Worm (Caenorhabditis elegans) whole organism, L2 larva: Measurements from ENCODE around the gene Y46G5A.14.

Experiments
- C34F6.9 ChIP-seq: fragments of 150-350 bp; optimal IDR thresholded peaks from 2 replicates; lab custom pipeline; 2014; ENCODE audit warnings: missing biosample characterization, missing genetic modification characterization
- blmp-1 ChIP-seq: sonication (generic microtip); optimal IDR thresholded peaks from 2 replicates; lab custom pipeline; 2017; ENCODE audit warnings: missing genetic modification characterization, mild to moderate bottlenecking, missing compliant biosample characterization, antibody characterized with exemption, moderate library complexity; ENCODE audit not compliant: insufficient read depth
- dmd-4 ChIP-seq: sonication (generic microtip); optimal IDR thresholded peaks from 2 replicates; lab custom pipeline; 2017; ENCODE audit warnings: missing biosample characterization, missing genetic modification characterization
- elt-1 ChIP-seq: fragments of 150-350 bp; optimal IDR thresholded peaks from 2 replicates; lab custom pipeline; 2014; ENCODE audit warnings: missing biosample characterization, missing genetic modification characterization
- elt-3 ChIP-seq: sonication (generic microtip); optimal IDR thresholded peaks from 2 replicates; lab custom pipeline; 2017; ENCODE audit warnings: missing biosample characterization, missing genetic modification characterization
- lin-13 ChIP-seq: fragments of 150-350 bp; optimal IDR thresholded peaks from 2 replicates; lab custom pipeline; 2014; ENCODE audit warnings: missing biosample characterization, missing genetic modification reagents, missing genetic modification characterization
- nhr-11 ChIP-seq: fragments of 150-350 bp; optimal IDR thresholded peaks from 2 replicates; lab custom pipeline; 2014; ENCODE audit warnings: missing biosample characterization, missing genetic modification characterization
- nhr-12 ChIP-seq: fragments of 150-350 bp; optimal IDR thresholded peaks from 2 replicates; lab custom pipeline; 2014; ENCODE audit warnings: missing biosample characterization, missing genetic modification characterization
- nhr-6 ChIP-seq: fragments of 150-350 bp; optimal IDR thresholded peaks from 2 replicates; lab custom pipeline; 2014; ENCODE audit warnings: missing biosample characterization, missing genetic modification characterization
- nhr-77 ChIP-seq: fragments of 150-350 bp; optimal IDR thresholded peaks from 2 replicates; lab custom pipeline; 2014; ENCODE audit warnings: missing biosample characterization, missing genetic modification characterization
- unc-39 ChIP-seq: fragments of 150-350 bp; optimal IDR thresholded peaks from 2 replicates; lab custom pipeline; 2014; ENCODE audit warnings: missing biosample characterization, missing genetic modification characterization
- unc-62 ChIP-seq: fragments of 150-350 bp; optimal IDR thresholded peaks from 2 replicates; lab custom pipeline; 2014; ENCODE audit warnings: missing biosample characterization, missing genetic modification reagents, missing genetic modification characterization
- zag-1 ChIP-seq: fragments of 150-350 bp; optimal IDR thresholded peaks from 2 replicates; lab custom pipeline; 2014; ENCODE audit warnings: missing biosample characterization, missing genetic modification characterization
- ztf-11 ChIP-seq: sonication (generic microtip); optimal IDR thresholded peaks from 2 replicates; lab custom pipeline; 2017; ENCODE audit warnings: missing biosample characterization, missing genetic modification characterization

ce11 chrII:12819979-12820378 is 45.5 kb downstream of the Y46G5A.14 start:
- no peak for TF ChIP-seq ztf-11 (tag; lab: Kevin White, UChicago)
- no peak for TF ChIP-seq elt-1 (tag; lab: Kevin White, UChicago)
- TF ChIP-seq elt-3 (tag; lab: Kevin White, UChicago): no peak
- TF ChIP-seq C34F6.9: no peak
- no peak for TF ChIP-seq nhr-6 (tag; lab: Kevin White, UChicago)
- no peak for TF ChIP-seq nhr-12 (tag; lab: Kevin White, UChicago)
- TF ChIP-seq unc-62 (GFP tag; lab: Kevin White, UChicago): no peak
- TF ChIP-seq unc-39 (tag; lab: Kevin White, UChicago): no peak
- TF ChIP-seq lin-13: no peak
- no peak for TF ChIP-seq nhr-77 (tag; lab: Kevin White, UChicago)
- no peak for TF ChIP-seq dmd-4 (tag; lab: Kevin White, UChicago)
- TF ChIP-seq nhr-11 (tag; lab: Kevin White, UChicago): no peak
- TF ChIP-seq blmp-1 (tag; lab: Kevin White, UChicago): peak; percentile 80
- no peak for TF ChIP-seq zag-1 (tag; lab: Kevin White, UChicago)
